Worm (Caenorhabditis elegans) whole organism, late embryonic: ENCODE measurements around the gene srh-220.

Source experiments
- ama-1 ChIP-seq: fragments of 150-350 bp; optimal IDR thresholded peaks from 2 replicates; lab custom pipeline; 2014
- ceh-14 ChIP-seq: sonication (generic microtip); optimal IDR thresholded peaks from 2 replicates; lab custom pipeline; 2016; ENCODE audit warnings: missing genotype, missing genetic modification characterization, missing compliant biosample characterization
- fkh-10 ChIP-seq: fragments of 150-350 bp; optimal IDR thresholded peaks from 2 replicates; lab custom pipeline; 2014; ENCODE audit warnings: missing biosample characterization, missing genetic modification reagents, missing genetic modification characterization

ce11 chrIV:4018692-4019387 lies 41.0 kb upstream of the srh-220 start:
- TF ChIP-seq ama-1 (lab: Kevin White, UChicago) = no peak
- no peak for TF ChIP-seq fkh-10 (GFP tag; lab: Kevin White, UChicago)
- no peak for TF ChIP-seq ceh-14
